Fruit fly (Drosophila melanogaster) whole organism, embryonic: ENCODE results near the gene MICU3.

Experiments
- CG10147 ChIP-seq: fragments of 200-800 bp; sonication (Bioruptor generic); optimal IDR thresholded peaks from 2 replicates; lab custom pipeline; 2019; ENCODE audit warnings: missing biosample characterization, mild to moderate bottlenecking, missing genetic modification characterization, moderate library complexity
- CG10321 ChIP-seq: fragments of 200-800 bp; sonication (Bioruptor generic); IDR thresholded peaks from 2 replicates; pipeline ENCODE4 v1.3.6; 2022; ENCODE audit warnings: missing biosample characterization, missing genetic modification characterization
- CG17186 ChIP-seq: fragments of 200-800 bp; sonication (Bioruptor generic); optimal IDR thresholded peaks from 3 replicates; lab custom pipeline; 2017; ENCODE audit warnings: missing biosample characterization, missing genetic modification reagents, missing genetic modification characterization
- CG3838 ChIP-seq: fragments of 200-800 bp; sonication (Bioruptor generic); optimal IDR thresholded peaks from 3 replicates; lab custom pipeline; 2016; ENCODE audit warnings: missing biosample characterization, missing genetic modification characterization
- CG4360 ChIP-seq: fragments of 200-800 bp; sonication (Bioruptor generic); IDR thresholded peaks from 2 replicates; pipeline ENCODE4 v1.3.6; 2022; ENCODE audit warnings: missing biosample characterization, missing genetic modification characterization
- Sox102F ChIP-seq: fragments of 200-800 bp; sonication (Bioruptor generic); optimal IDR thresholded peaks from 2 replicates; lab custom pipeline; 2018; ENCODE audit warnings: missing biosample characterization, mild to moderate bottlenecking, missing genetic modification characterization, moderate library complexity
- lov ChIP-seq, 2 experiments: fragments of 200-800 bp in 1 of 2; fragments of >200 bp in 1 of 2; sonication (Bioruptor generic) in 1 of 2; IDR thresholded peaks in 1 of 2; optimal IDR thresholded peaks in 1 of 2; 2 replicates in 1 of 2; 3 replicates in 1 of 2; pipeline versions ENCODE4 v1.3.6 to Lab custom; 2017 to 2022; ENCODE audit warnings: missing biosample characterization in 1 of 2, missing genetic modification characterization in 1 of 2
- pho ChIP-seq: fragments of 200-800 bp; sonication (Bioruptor generic); optimal IDR thresholded peaks from 2 replicates; lab custom pipeline; 2016; ENCODE audit warnings: missing biosample characterization, missing genetic modification characterization

DNA sequence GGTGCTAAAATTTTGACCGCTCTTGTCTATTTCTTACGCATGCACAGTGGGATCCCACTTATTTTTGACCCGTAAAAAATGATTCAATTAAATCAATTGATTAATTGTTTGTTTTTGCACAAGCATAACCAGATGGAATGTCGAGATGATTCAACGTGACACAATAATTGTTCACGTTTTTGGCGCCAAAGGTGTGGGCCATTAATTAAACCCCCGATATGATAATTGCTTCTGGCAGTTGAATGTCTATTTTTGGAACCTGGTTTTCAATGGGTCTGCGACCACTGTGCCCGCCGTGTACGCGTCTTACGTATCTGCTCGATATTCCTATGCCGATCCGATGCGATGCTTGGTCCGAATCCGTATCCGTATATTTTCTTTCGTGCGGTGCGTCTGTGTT is 44.9 kb downstream of the MICU3 start:
- TF ChIP-seq CG17186 (GFP tag; lab: Kevin White, UChicago) (no peak), Sox102F (GFP tag; lab: Kevin White, UChicago) (peak; percentile 66), CG4360 (GFP tag; lab: Robert Waterston, UW) (0 out of 2 replicates have a peak, but pooled peaks have one; percentile 33), lov (optimal IDR thresholded peaks at IDR 0.05; lab: Kevin White, UChicago) (no peak), lov (GFP tag; IDR thresholded peaks at IDR 0.05; lab: Robert Waterston, UW) (0 out of 3 replicates have a peak, but pooled peaks have one; percentile 47), CG3838 (GFP tag; lab: Kevin White, UChicago) (no peak), CG10147 (GFP tag; lab: Kevin White, UChicago) (peak; percentile 63), pho (peak; percentile 14), CG10321 (GFP tag; lab: Robert Waterston, UW) (no peak)
